Fruit fly (Drosophila melanogaster) whole organism, wandering third instar larva: ENCODE results near the gene Cyp304a1.

Experiments used
- Hnf4 ChIP-seq: fragments of 200-800 bp; sonication (Bioruptor generic); optimal IDR thresholded peaks from 2 replicates; lab custom pipeline; 2016; ENCODE audit warnings: missing biosample characterization, mild to moderate bottlenecking, missing genetic modification characterization
- psq ChIP-seq: fragments of 200-800 bp; sonication (Bioruptor generic); optimal IDR thresholded peaks from 3 replicates; lab custom pipeline; 2017; ENCODE audit warnings: missing biosample characterization, mild to moderate bottlenecking, missing genetic modification characterization, moderate library complexity

DNA sequence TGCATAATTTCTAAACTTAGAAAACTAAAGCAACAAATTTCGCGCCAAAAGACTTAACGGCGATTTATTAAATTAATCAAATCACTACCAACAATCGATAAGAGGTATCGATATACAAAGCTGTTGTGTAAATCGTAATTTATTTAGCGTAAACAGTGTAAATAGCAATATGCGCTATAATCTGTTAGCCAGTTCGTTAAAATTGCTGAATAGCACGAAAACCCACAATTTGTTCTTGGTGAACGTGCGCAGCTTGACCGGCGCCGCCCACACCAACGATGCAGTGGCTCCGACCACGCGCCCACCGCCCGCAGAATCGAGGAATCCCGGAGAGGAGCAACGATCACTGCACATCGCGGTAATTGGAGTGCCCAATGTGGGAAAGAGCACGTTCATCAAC is 31.9 kb downstream of the Cyp304a1 start, which contains the start of gene CG7488:
- TF ChIP-seq psq (GFP tag; lab: Kevin White, UChicago) (no peak), Hnf4 (no peak)
